Worm (Caenorhabditis elegans): ENCODE results near the gene srx-22.
A peak's percentile ranks its signal among the peaks of the same experiment; 100 is the strongest.

Gene srx-22

ce11 chrV:699489-700129 lies 19.8 kb downstream of the srx-22 start, which contains the start of the genes ugt-29 and srx-5:
TSS of gene ugt-29 (minus strand) at chrV:699589.
TSS of gene srx-5 (plus strand) at chrV:700079.
- TF ChIP-seq ref-1 (GFP tag; conservative IDR thresholded peaks at IDR 0.05) = no peak
- TF ChIP-seq med-1 (GFP tag; optimal IDR thresholded peaks at IDR 0.05; ENCODE audit: insufficient read depth) = no peak
- no peak for TF ChIP-seq flt-1 (GFP tag; IDR thresholded peaks at IDR 0.05)
- no peak for TF ChIP-seq ztf-23 (GFP tag; IDR thresholded peaks at IDR 0.05)

ce11 chrV:702260-702659 lies 22.5 kb downstream of the srx-22 start, which contains the start of gene srbc-37:
TSS of gene srbc-37 (plus strand) at chrV:702560.
- TF ChIP-seq flt-1 (GFP tag; IDR thresholded peaks at IDR 0.05) (no peak), klf-2 (GFP tag; conservative IDR thresholded peaks at IDR 0.05) (no peak), ztf-23 (GFP tag; IDR thresholded peaks at IDR 0.05) (no peak), med-1 (GFP tag; optimal IDR thresholded peaks at IDR 0.05; ENCODE audit: insufficient read depth) (no peak), ztf-29 (GFP tag; IDR thresholded peaks at IDR 0.05) (no peak)

DNA sequence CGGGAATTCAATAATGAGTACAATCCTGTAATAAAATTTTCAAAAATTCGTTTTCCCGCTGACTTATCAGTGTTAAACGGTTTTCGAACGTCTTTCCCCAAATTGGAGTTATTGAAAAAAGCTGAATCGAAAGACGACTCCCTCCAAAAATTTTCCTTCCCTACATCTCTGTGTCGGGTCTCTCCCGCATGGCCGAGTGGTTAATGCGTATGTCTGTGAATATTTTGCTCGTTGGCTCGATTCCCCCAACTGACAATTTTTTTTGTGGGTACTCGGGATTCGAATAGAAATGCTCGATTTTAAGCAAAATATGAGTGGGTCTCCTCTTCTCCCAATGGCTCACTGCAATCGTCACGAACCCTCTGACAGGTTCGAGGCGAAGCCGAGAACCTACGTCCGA lies 26.7 kb downstream of the srx-22 start:
- peak; percentile 69 for TF ChIP-seq ref-1 (GFP tag; conservative IDR thresholded peaks at IDR 0.05)
- peak; percentile 68; the same call in 1 of the 2 replicates for TF ChIP-seq ztf-23 (GFP tag; IDR thresholded peaks at IDR 0.05)
- TF ChIP-seq flt-1 (GFP tag; IDR thresholded peaks at IDR 0.05) = peak; percentile 66; the same call in 1 of the 2 replicates

ce11 chrV:706918-707317 lies 27.2 kb downstream of the srx-22 start, which contains the start of gene srbc-38:
TSS of gene srbc-38 (plus strand) at chrV:707218.
- no peak for TF ChIP-seq klf-2 (GFP tag; conservative IDR thresholded peaks at IDR 0.05)
- no peak for TF ChIP-seq ztf-29 (GFP tag; IDR thresholded peaks at IDR 0.05)
- TF ChIP-seq ref-1 (GFP tag; conservative IDR thresholded peaks at IDR 0.05) = no peak
- TF ChIP-seq med-1 (GFP tag; optimal IDR thresholded peaks at IDR 0.05; ENCODE audit: insufficient read depth) = no peak
- no peak for TF ChIP-seq ztf-23 (GFP tag; IDR thresholded peaks at IDR 0.05)
- no peak for TF ChIP-seq tab-1 (GFP tag; IDR thresholded peaks at IDR 0.05)
- TF ChIP-seq flt-1 (GFP tag; IDR thresholded peaks at IDR 0.05) = no peak
- TF ChIP-seq T22C8.4 (GFP tag; IDR thresholded peaks at IDR 0.05) = no peak
- no peak for TF ChIP-seq cog-1 (tag; optimal IDR thresholded peaks at IDR 0.05)

DNA sequence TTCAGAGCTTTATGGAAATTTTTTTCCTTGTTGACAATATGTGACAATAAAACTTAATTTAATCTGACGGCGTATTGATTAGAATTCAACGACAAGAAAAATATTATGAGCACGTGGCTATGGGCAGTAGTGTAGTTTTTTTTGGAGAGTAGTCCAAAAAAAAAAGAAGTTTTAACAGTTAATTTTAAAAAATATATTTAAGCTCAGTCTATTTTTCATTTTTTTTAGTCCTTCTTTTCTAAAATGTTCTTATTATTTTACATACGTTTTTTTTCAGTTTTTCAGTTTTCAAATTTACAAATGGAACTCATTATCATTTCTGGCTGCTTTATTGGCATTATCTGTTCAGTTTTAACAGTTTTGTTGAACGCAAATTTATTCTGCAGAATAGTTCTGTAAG lies 29.0 kb downstream of the srx-22 start, which contains the start of gene srbc-39:
TSS of gene srbc-39 (plus strand) at position 301 of the 400 bp plus-strand sequence.
- TF ChIP-seq tab-1 (GFP tag; IDR thresholded peaks at IDR 0.05) (no peak), med-1 (GFP tag; optimal IDR thresholded peaks at IDR 0.05; ENCODE audit: insufficient read depth) (no peak), ztf-23 (GFP tag; IDR thresholded peaks at IDR 0.05) (no peak), ref-1 (GFP tag; conservative IDR thresholded peaks at IDR 0.05) (no peak), ztf-29 (GFP tag; IDR thresholded peaks at IDR 0.05) (no peak)

DNA sequence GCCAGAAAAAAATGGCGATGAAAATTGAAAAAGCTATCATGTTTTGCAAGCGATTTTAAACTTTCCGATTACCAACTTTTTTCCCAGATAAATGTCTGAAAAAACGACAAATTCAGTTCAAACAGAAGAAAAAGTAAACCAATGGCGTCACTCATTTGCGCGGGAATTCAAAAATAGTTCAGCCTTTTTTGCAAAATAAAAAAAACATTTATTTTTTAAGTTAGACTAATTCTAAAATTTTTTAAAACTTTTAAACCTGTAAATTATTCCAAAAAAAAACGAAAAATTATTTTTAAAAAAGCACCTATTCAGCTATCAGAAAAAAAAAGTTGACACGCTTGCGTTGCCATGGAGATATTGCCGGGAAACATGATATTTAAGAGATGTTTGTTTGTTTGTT lies 33.1 kb downstream of the srx-22 start, which contains the start of gene cyp-33C11:
TSS of gene cyp-33C11 (minus strand) at position 101 of the 400 bp plus-strand sequence.
- TF ChIP-seq ztf-29 (GFP tag; IDR thresholded peaks at IDR 0.05) (no peak), ztf-23 (GFP tag; IDR thresholded peaks at IDR 0.05) (no peak), med-1 (GFP tag; optimal IDR thresholded peaks at IDR 0.05; ENCODE audit: insufficient read depth) (no peak), klf-2 (GFP tag; conservative IDR thresholded peaks at IDR 0.05) (no peak), flt-1 (GFP tag; IDR thresholded peaks at IDR 0.05) (no peak), tab-1 (GFP tag; IDR thresholded peaks at IDR 0.05) (no peak), cog-1 (tag; optimal IDR thresholded peaks at IDR 0.05) (no peak), ref-1 (GFP tag; conservative IDR thresholded peaks at IDR 0.05) (no peak), T22C8.4 (GFP tag; IDR thresholded peaks at IDR 0.05) (no peak)

DNA sequence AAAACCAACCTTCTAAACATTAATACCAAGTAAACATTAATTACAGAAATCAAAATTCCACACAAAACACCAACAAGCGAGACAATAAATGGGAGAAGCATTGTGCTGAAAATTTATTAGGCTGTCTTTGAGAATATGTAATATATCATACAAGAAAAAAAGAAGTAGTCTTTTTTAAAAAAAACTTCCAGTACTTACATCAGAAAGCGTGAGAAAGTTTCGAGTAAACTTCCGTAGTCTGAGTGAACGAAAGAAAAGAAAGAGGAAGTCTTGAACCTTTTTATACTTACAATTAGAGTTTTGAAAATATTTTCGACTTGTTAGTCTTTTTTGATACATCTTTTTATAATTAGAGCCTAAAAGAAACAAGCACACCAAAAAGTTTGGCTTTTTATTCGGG lies 40.0 kb downstream of the srx-22 start, which contains the start of gene srbc-40:
TSS of gene srbc-40 (minus strand) at position 101 of the 400 bp plus-strand sequence.
- TF ChIP-seq flt-1 (GFP tag; IDR thresholded peaks at IDR 0.05) = no peak
- no peak for TF ChIP-seq tab-1 (GFP tag; IDR thresholded peaks at IDR 0.05)
- no peak for TF ChIP-seq ztf-23 (GFP tag; IDR thresholded peaks at IDR 0.05)
- TF ChIP-seq klf-2 (GFP tag; conservative IDR thresholded peaks at IDR 0.05) = no peak
- TF ChIP-seq cog-1 (tag; optimal IDR thresholded peaks at IDR 0.05) = no peak
- TF ChIP-seq ref-1 (GFP tag; conservative IDR thresholded peaks at IDR 0.05) = no peak

- TF ChIP-seq ztf-23 (GFP tag; IDR thresholded peaks at IDR 0.05) = no peak
- no peak for TF ChIP-seq klf-2 (GFP tag; conservative IDR thresholded peaks at IDR 0.05)
- no peak for TF ChIP-seq med-1 (GFP tag; optimal IDR thresholded peaks at IDR 0.05; ENCODE audit: insufficient read depth)
- no peak for TF ChIP-seq ref-1 (GFP tag; conservative IDR thresholded peaks at IDR 0.05)
- TF ChIP-seq T22C8.4 (GFP tag; IDR thresholded peaks at IDR 0.05) = no peak
Measured at ce11 chrV:722889-723288, 43.1 kb downstream of the srx-22 start.

DNA sequence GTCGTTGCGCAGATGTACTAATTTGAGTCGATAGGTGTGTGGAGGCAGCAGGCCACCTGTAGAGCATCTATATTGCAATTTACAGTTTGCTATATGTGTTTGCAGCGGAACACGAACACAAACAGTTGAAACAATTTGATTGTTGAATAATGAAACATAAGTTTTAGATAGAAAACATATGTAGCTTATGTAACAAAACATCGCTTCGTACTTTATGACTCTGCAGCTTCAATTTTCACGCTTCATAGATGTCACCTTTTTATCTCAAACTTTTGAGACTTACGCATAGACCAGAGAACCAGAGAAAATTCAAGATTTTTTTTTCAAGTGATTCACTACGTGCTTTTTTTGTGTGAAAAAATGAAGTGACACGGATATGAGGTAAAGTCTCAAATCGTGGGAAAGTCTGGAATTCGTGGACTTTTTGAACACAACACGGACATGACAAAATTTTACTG lies 44.2 kb downstream of the srx-22 start, which contains the start of gene fbxb-72:
TSS of gene fbxb-72 (minus strand) at position 58 of the 458 bp plus-strand sequence.
- TF ChIP-seq cog-1 (tag; optimal IDR thresholded peaks at IDR 0.05) = no peak
- TF ChIP-seq flt-1 (GFP tag; IDR thresholded peaks at IDR 0.05) = peak; percentile 51; the same call in 1 of the 2 replicates
- no peak for TF ChIP-seq T22C8.4 (GFP tag; IDR thresholded peaks at IDR 0.05)
- no peak for TF ChIP-seq klf-2 (GFP tag; conservative IDR thresholded peaks at IDR 0.05)

DNA sequence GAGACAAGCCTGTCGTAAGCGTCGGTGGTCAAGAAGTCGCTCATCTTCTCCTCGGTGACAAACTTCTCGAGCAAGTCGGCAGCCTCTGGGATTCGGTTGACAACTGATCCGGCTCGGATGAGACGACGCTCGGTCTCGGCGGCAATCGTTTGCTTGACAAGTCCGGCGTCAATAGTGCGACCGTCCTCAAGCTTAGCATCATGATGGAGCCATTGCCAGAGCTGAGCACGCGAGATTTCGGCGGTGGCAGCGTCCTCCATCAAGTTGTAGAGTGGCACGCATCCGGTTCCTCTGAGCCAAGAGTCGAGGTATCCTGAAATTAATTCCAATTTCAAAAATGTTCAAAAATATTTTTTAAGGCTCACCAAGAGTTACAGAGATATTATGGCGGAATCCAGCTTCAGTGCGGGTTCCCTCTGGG lies 44.7 kb downstream of the srx-22 start:
- TF ChIP-seq tab-1 (GFP tag; IDR thresholded peaks at IDR 0.05) = no peak
- TF ChIP-seq T22C8.4 (GFP tag; IDR thresholded peaks at IDR 0.05) = no peak
- TF ChIP-seq klf-2 (GFP tag; conservative IDR thresholded peaks at IDR 0.05) = no peak
- no peak for TF ChIP-seq ztf-23 (GFP tag; IDR thresholded peaks at IDR 0.05)
- no peak for TF ChIP-seq ref-1 (GFP tag; conservative IDR thresholded peaks at IDR 0.05)
- no peak for TF ChIP-seq cog-1 (tag; optimal IDR thresholded peaks at IDR 0.05)
- no peak for TF ChIP-seq ztf-29 (GFP tag; IDR thresholded peaks at IDR 0.05)
- TF ChIP-seq med-1 (GFP tag; optimal IDR thresholded peaks at IDR 0.05; ENCODE audit: insufficient read depth) = no peak
- no peak for TF ChIP-seq flt-1 (GFP tag; IDR thresholded peaks at IDR 0.05)
